Worm (Caenorhabditis elegans): ENCODE measurements around the gene unc-34.

unc-34 gene

DNA sequence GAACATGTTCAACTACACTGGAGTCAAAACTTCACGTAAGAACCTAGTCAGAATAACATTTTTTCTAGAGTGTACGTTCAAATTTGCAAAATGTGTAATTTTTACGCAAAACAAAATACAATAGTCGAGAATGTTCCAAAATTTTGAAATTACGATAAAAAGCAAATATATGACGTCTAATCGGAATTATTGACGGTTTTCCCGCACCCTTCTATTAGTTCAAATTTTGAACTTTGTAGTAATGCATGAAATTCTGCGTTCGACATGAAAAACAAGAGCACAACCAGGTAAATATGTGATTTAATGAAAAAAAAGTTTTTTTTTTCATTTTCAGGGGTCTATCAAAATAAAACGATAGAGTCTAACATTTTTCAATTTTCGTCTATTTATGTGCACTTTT is 55.6 kb downstream of the unc-34 start:
- TF ChIP-seq F13H6.1 (tag; optimal IDR thresholded peaks at IDR 0.05) (no peak), sox-4 (tag; optimal IDR thresholded peaks at IDR 0.05) (no peak), ceh-30 (tag; optimal IDR thresholded peaks at IDR 0.05) (no peak), pax-1 (tag; optimal IDR thresholded peaks at IDR 0.05) (no peak), gmeb-2 (tag; optimal IDR thresholded peaks at IDR 0.05) (no peak)
